Fruit fly (Drosophila melanogaster) whole organism, wandering third instar larva: ENCODE measurements around the gene fz.

ENCODE experiments used
- Abd-B ChIP-seq: fragments of >200 bp; optimal IDR thresholded peaks from 2 replicates; lab custom pipeline; 2017; ENCODE audit warnings: missing biosample characterization, missing genetic modification characterization
- CG32264 ChIP-seq: fragments of 200-800 bp; sonication (Bioruptor generic); optimal IDR thresholded peaks from 2 replicates; lab custom pipeline; 2016; ENCODE audit warnings: missing biosample characterization, missing genetic modification characterization
- CG9705 ChIP-seq: fragments of 200-800 bp; sonication (Bioruptor generic); optimal IDR thresholded peaks from 2 replicates; lab custom pipeline; 2018; ENCODE audit warnings: missing biosample characterization, mild to moderate bottlenecking, missing genetic modification characterization
- Dfd ChIP-seq: fragments of >200 bp; optimal IDR thresholded peaks from 2 replicates; lab custom pipeline; 2017; ENCODE audit warnings: missing biosample characterization, missing genetic modification characterization
- Dif ChIP-seq: fragments of 200-275, 200-300 bp; sonication (Bioruptor generic); optimal IDR thresholded peaks from 2 replicates; lab custom pipeline; 2018; ENCODE audit warnings: missing biosample characterization, missing genetic modification characterization; ENCODE audit not compliant: partially characterized antibody
- GATAd ChIP-seq: sonication (Bioruptor generic); optimal IDR thresholded peaks from 2 replicates; lab custom pipeline; 2016; ENCODE audit warnings: missing biosample characterization, missing genetic modification characterization
- HLH106 ChIP-seq: fragments of 200-800 bp; optimal IDR thresholded peaks from 3 replicates; lab custom pipeline; 2019; ENCODE audit warnings: missing biosample characterization, mild to moderate bottlenecking, missing genetic modification characterization, moderate library complexity
- Hnf4 ChIP-seq: fragments of 200-800 bp; sonication (Bioruptor generic); optimal IDR thresholded peaks from 2 replicates; lab custom pipeline; 2016; ENCODE audit warnings: missing biosample characterization, mild to moderate bottlenecking, missing genetic modification characterization
- Hr83 ChIP-seq: fragments of 200-300 bp; sonication (Bioruptor generic); optimal IDR thresholded peaks from 2 replicates; lab custom pipeline; 2016; ENCODE audit warnings: missing biosample characterization, mild to moderate bottlenecking, missing genetic modification characterization, moderate library complexity; ENCODE audit not compliant: poor library complexity, severe bottlenecking
- Jra ChIP-seq: sonication (Bioruptor generic); optimal IDR thresholded peaks from 2 replicates; lab custom pipeline; 2016; ENCODE audit warnings: missing biosample characterization, missing genetic modification characterization
- Mio ChIP-seq: sonication (Bioruptor generic); optimal IDR thresholded peaks from 2 replicates; lab custom pipeline; 2016; ENCODE audit warnings: missing biosample characterization, missing genetic modification characterization
- Myc ChIP-seq: fragments of >200 bp; optimal IDR thresholded peaks from 2 replicates; lab custom pipeline; 2017
- OdsH ChIP-seq: fragments of 200-800 bp; sonication (Bioruptor generic); optimal IDR thresholded peaks from 2 replicates; lab custom pipeline; 2016; ENCODE audit warnings: missing biosample characterization, mild to moderate bottlenecking, missing genetic modification characterization
- Rel ChIP-seq, 2 experiments: fragments of 200-800 bp; sonication (Bioruptor generic) in 1 of 2; optimal IDR thresholded peaks; 2 replicates in 1 of 2; 3 replicates in 1 of 2; lab custom pipeline; 2016 to 2019; ENCODE audit warnings: mild to moderate bottlenecking in 2 of 2, missing biosample characterization in 2 of 2, missing genetic modification characterization in 2 of 2, moderate library complexity in 1 of 2
- Sp1 ChIP-seq: fragments of 200-800 bp; sonication (Bioruptor generic); optimal IDR thresholded peaks from 3 replicates; lab custom pipeline; 2019; ENCODE audit warnings: missing biosample characterization, mild to moderate bottlenecking, missing genetic modification characterization, moderate library complexity
- Vsx2 ChIP-seq: fragments of 200-300, 225-300 bp; sonication (Bioruptor generic); optimal IDR thresholded peaks from 2 replicates; lab custom pipeline; 2018; ENCODE audit warnings: missing biosample characterization, missing genetic modification characterization; ENCODE audit not compliant: partially characterized antibody
- br ChIP-seq: fragments of 200-800 bp; sonication (Bioruptor generic); optimal IDR thresholded peaks from 2 replicates; lab custom pipeline; 2016; ENCODE audit warnings: missing biosample characterization, missing genetic modification characterization
- brk ChIP-seq: fragments of 200-800 bp; sonication (Bioruptor generic); optimal IDR thresholded peaks from 2 replicates; lab custom pipeline; 2016; ENCODE audit warnings: missing biosample characterization, mild to moderate bottlenecking, missing genetic modification characterization
- dmrt93B ChIP-seq: fragments of 200-800 bp; sonication (Bioruptor generic); optimal IDR thresholded peaks from 2 replicates; lab custom pipeline; 2018; ENCODE audit warnings: missing biosample characterization, mild to moderate bottlenecking, missing genetic modification characterization
- dsf ChIP-seq: sonication (Bioruptor generic); optimal IDR thresholded peaks from 2 replicates; lab custom pipeline; 2016; ENCODE audit warnings: missing biosample characterization, missing genetic modification characterization, borderline replicate concordance
- ey ChIP-seq: fragments of 200-800 bp; sonication (Bioruptor generic); optimal IDR thresholded peaks from 2 replicates; lab custom pipeline; 2016; ENCODE audit warnings: missing biosample characterization, missing genetic modification characterization
- foxo ChIP-seq, 2 experiments: fragments of 200-800 bp; sonication (Bioruptor generic); optimal IDR thresholded peaks; 2 replicates in 1 of 2; 3 replicates in 1 of 2; lab custom pipeline; 2016 to 2017; ENCODE audit warnings: missing biosample characterization in 2 of 2, missing genetic modification characterization in 2 of 2
- fru ChIP-seq: fragments of 200-800 bp; sonication (Bioruptor generic); optimal IDR thresholded peaks from 3 replicates; lab custom pipeline; 2016; ENCODE audit warnings: missing biosample characterization, mild to moderate bottlenecking, missing genetic modification characterization
- h ChIP-seq: fragments of 200-800 bp; sonication (Bioruptor generic); optimal IDR thresholded peaks from 3 replicates; lab custom pipeline; 2016; ENCODE audit warnings: missing biosample characterization, mild to moderate bottlenecking, missing genetic modification characterization
- lola ChIP-seq: fragments of >200 bp; optimal IDR thresholded peaks from 2 replicates; lab custom pipeline; 2017; ENCODE audit warnings: missing biosample characterization, missing genetic modification characterization
- pan ChIP-seq: fragments of >200 bp; optimal IDR thresholded peaks from 2 replicates; lab custom pipeline; 2017
- psq ChIP-seq: fragments of 200-800 bp; sonication (Bioruptor generic); optimal IDR thresholded peaks from 3 replicates; lab custom pipeline; 2017; ENCODE audit warnings: missing biosample characterization, mild to moderate bottlenecking, missing genetic modification characterization, moderate library complexity
- rgr ChIP-seq: fragments of 200-800 bp; sonication (Bioruptor generic); optimal IDR thresholded peaks from 3 replicates; lab custom pipeline; 2016; ENCODE audit warnings: missing biosample characterization, mild to moderate bottlenecking, missing genetic modification characterization
- sage ChIP-seq: fragments of 200-800 bp; sonication (Bioruptor generic); optimal IDR thresholded peaks from 2 replicates; lab custom pipeline; 2016; ENCODE audit warnings: missing biosample characterization, mild to moderate bottlenecking, missing genetic modification characterization
- sv ChIP-seq: fragments of 200-800 bp; sonication (Bioruptor generic); optimal IDR thresholded peaks from 3 replicates; lab custom pipeline; 2016; ENCODE audit warnings: missing biosample characterization, missing genetic modification characterization
- tai ChIP-seq: sonication (Bioruptor generic); optimal IDR thresholded peaks from 2 replicates; lab custom pipeline; 2016; ENCODE audit warnings: missing biosample characterization, missing genetic modification characterization
- usp ChIP-seq: fragments of >200 bp; optimal IDR thresholded peaks from 2 replicates; lab custom pipeline; 2017; ENCODE audit warnings: missing biosample characterization, missing genetic modification characterization
- woc ChIP-seq: sonication (Bioruptor generic); optimal IDR thresholded peaks from 2 replicates; lab custom pipeline; 2016; ENCODE audit warnings: missing biosample characterization, mild to moderate bottlenecking, missing genetic modification characterization

Gene fz

DNA sequence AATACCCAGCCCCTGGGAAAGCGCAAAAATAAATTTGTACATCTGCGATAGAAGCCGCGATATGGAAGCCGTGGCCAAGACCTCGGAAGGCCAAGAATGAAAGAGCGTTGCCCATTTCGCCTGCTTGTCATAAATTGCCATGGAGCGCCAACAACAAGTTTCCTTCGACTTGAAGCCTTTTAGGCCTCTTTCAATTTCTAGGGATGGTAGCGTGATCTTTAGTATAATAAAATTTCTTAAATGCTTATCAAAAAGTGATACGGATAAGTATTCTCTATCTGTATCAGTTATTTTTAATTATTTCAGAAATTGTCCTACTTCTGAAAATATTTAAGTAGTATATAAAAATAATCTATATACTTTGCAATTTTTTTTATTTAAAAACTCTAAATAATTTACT, 58.4 kb downstream of the fz start:
- no peak for TF ChIP-seq sage (GFP tag; lab: Kevin White, UChicago)

DNA sequence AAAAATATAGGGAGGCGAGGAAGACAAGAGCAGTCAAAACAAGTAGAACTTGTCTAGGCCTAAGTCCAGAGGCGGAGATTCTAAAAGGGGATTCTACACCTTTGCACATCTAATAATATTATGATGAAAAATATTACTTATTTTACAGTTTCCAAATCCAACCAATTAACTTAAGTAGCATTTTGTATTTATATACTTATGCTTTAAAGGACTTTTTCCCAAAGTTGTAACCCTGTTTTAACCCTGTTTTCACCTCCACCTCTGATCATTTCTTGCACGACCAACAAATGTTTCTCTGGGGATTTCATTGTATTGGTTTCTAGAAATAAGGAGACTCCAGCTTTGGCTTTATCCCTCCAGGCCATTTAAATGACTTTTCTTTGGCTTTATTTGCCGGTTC, 61.7 kb downstream of the fz start:
- TF ChIP-seq Sp1 (GFP tag; lab: Kevin White, UChicago) (no peak), HLH106 (no peak), Myc (lab: Kevin White, UChicago) (no peak), h (no peak), dsf (GFP tag; lab: Kevin White, UChicago) (no peak), sv (GFP tag; lab: Kevin White, UChicago) (peak; percentile 13)

DNA sequence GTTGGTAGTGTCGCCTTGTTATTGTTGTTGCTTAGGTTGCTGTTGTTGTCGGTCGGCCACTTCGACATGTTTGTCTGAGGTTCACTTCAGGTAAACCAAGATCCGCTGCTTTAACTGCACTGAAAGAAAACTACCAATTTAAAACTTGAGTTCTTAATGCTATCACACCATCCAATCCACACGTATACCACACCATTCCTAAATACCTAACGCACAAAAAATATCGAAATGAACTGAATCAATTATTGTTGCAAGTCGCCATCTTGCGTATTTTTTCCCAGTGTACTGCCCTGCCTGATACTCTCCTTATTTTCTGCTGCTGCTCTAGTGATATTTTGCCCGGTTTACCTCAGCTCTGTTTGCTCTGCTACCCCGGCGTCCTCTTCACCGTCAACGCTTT, 64.7 kb downstream of the fz start:
- peak; percentile 82 for TF ChIP-seq h
- TF ChIP-seq Sp1 (GFP tag; lab: Kevin White, UChicago): peak; percentile 63
- no peak for TF ChIP-seq Abd-B (GFP tag; lab: Kevin White, UChicago)
- TF ChIP-seq dsf (GFP tag; lab: Kevin White, UChicago): no peak
- peak; percentile 81 for TF ChIP-seq Hnf4
- peak; percentile 83 for TF ChIP-seq br
- no peak for TF ChIP-seq Mio (GFP tag; lab: Kevin White, UChicago)
- peak; percentile 66 for TF ChIP-seq tai (GFP tag; lab: Kevin White, UChicago)
- TF ChIP-seq foxo (GFP tag; optimal IDR thresholded peaks at IDR 0.05; lab: Kevin White, UChicago): peak in 1 of 2 experiments; percentile 86
- peak; percentile 1 for TF ChIP-seq CG9705 (GFP tag; lab: Kevin White, UChicago)
- no peak for TF ChIP-seq Myc (lab: Kevin White, UChicago)
- TF ChIP-seq sv (GFP tag; lab: Kevin White, UChicago): no peak
- TF ChIP-seq brk (GFP tag; lab: Kevin White, UChicago): peak; percentile 71
- TF ChIP-seq sage (GFP tag; lab: Kevin White, UChicago): no peak
- TF ChIP-seq Hr83 (GFP tag; lab: Kevin White, UChicago): no peak
- TF ChIP-seq dmrt93B (GFP tag; lab: Kevin White, UChicago): peak; percentile 49
- peak; percentile 78 for TF ChIP-seq OdsH (GFP tag; lab: Kevin White, UChicago)
- TF ChIP-seq CG32264 (GFP tag; lab: Kevin White, UChicago): no peak
- TF ChIP-seq ey: peak; percentile 77
- no peak for TF ChIP-seq Jra
- TF ChIP-seq Dfd (GFP tag; lab: Kevin White, UChicago): no peak
- TF ChIP-seq lola (GFP tag; lab: Kevin White, UChicago): no peak
- no peak for TF ChIP-seq pan (lab: Kevin White, UChicago)
- TF ChIP-seq rgr (GFP tag; lab: Kevin White, UChicago): peak; percentile 81
- TF ChIP-seq Rel (GFP tag; optimal IDR thresholded peaks at IDR 0.05; lab: Kevin White, UChicago): no peak
- TF ChIP-seq Rel (tag; optimal IDR thresholded peaks at IDR 0.05; lab: Kevin White, UChicago): no peak
- TF ChIP-seq HLH106: peak; percentile 54
- peak; percentile 84 for TF ChIP-seq fru (GFP tag; lab: Kevin White, UChicago)
- TF ChIP-seq woc (GFP tag; lab: Kevin White, UChicago): peak; percentile 65
- TF ChIP-seq Vsx2: no peak
- no peak for TF ChIP-seq usp
- TF ChIP-seq psq (GFP tag; lab: Kevin White, UChicago): peak; percentile 68
- TF ChIP-seq GATAd: no peak

DNA sequence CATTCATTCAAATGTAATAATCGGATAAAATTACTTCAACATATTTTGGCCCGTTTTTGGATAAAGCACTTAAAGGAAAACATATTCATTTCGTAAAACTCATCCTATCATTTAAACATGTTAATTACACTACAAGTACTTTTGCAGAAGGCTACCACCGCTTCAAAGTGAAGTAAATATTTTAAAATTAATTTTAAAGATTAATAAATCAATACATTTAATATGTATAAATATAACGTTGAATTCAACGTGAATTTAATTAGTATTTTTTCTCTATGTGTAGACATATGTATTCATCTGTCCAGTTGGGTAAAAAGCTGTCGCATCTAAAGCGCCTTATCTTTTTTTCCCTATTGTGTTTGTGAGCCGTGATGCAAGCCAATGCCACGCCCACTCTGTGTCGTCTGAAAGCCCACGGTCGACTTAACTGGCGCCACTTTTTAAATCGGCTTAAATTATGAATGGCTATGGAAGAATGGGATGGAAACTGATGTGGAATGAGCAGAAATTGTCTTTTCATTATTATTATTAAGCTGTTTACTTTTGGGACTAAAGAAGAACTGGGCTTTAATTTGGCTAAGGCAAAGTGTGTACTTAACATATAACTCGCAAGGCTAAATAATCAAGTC, 69.3 kb downstream of the fz start:
- TF ChIP-seq usp (no peak), lola (GFP tag; lab: Kevin White, UChicago) (no peak), Hr83 (GFP tag; lab: Kevin White, UChicago) (no peak), brk (GFP tag; lab: Kevin White, UChicago) (no peak), OdsH (GFP tag; lab: Kevin White, UChicago) (no peak), sv (GFP tag; lab: Kevin White, UChicago) (no peak), Dif (GFP tag; lab: Kevin White, UChicago) (no peak), HLH106 (no peak), dsf (GFP tag; lab: Kevin White, UChicago) (no peak), Jra (no peak), foxo (GFP tag; optimal IDR thresholded peaks at IDR 0.05; lab: Kevin White, UChicago) (no peak), Rel (GFP tag; optimal IDR thresholded peaks at IDR 0.05; lab: Kevin White, UChicago) (no peak), Rel (tag; optimal IDR thresholded peaks at IDR 0.05; lab: Kevin White, UChicago) (no peak)
- TF ChIP-seq, all 38 proteins: peak for 0
